Fruit fly (Drosophila melanogaster) whole organism, wandering third instar larva: ENCODE measurements around the gene Bruce.

Experiments used
- Abd-B ChIP-seq: fragments of >200 bp; optimal IDR thresholded peaks from 2 replicates; lab custom pipeline; 2017; ENCODE audit warnings: missing biosample characterization, missing genetic modification characterization
- CG32264 ChIP-seq: fragments of 200-800 bp; sonication (Bioruptor generic); optimal IDR thresholded peaks from 2 replicates; lab custom pipeline; 2016; ENCODE audit warnings: missing biosample characterization, missing genetic modification characterization
- CG9705 ChIP-seq: fragments of 200-800 bp; sonication (Bioruptor generic); optimal IDR thresholded peaks from 2 replicates; lab custom pipeline; 2018; ENCODE audit warnings: missing biosample characterization, mild to moderate bottlenecking, missing genetic modification characterization
- CrebA ChIP-seq: fragments of 200-800 bp; sonication (Bioruptor generic); optimal IDR thresholded peaks from 2 replicates; lab custom pipeline; 2016; ENCODE audit warnings: missing biosample characterization, mild to moderate bottlenecking, missing genetic modification characterization, borderline replicate concordance
- Dfd ChIP-seq: fragments of >200 bp; optimal IDR thresholded peaks from 2 replicates; lab custom pipeline; 2017; ENCODE audit warnings: missing biosample characterization, missing genetic modification characterization
- Dif ChIP-seq: fragments of 200-275, 200-300 bp; sonication (Bioruptor generic); optimal IDR thresholded peaks from 2 replicates; lab custom pipeline; 2018; ENCODE audit warnings: missing biosample characterization, missing genetic modification characterization; ENCODE audit not compliant: partially characterized antibody
- GATAd ChIP-seq: sonication (Bioruptor generic); optimal IDR thresholded peaks from 2 replicates; lab custom pipeline; 2016; ENCODE audit warnings: missing biosample characterization, missing genetic modification characterization
- HLH106 ChIP-seq: fragments of 200-800 bp; optimal IDR thresholded peaks from 3 replicates; lab custom pipeline; 2019; ENCODE audit warnings: missing biosample characterization, mild to moderate bottlenecking, missing genetic modification characterization, moderate library complexity
- Hnf4 ChIP-seq: fragments of 200-800 bp; sonication (Bioruptor generic); optimal IDR thresholded peaks from 2 replicates; lab custom pipeline; 2016; ENCODE audit warnings: missing biosample characterization, mild to moderate bottlenecking, missing genetic modification characterization
- Hr78 ChIP-seq: fragments of >200 bp; optimal IDR thresholded peaks from 2 replicates; lab custom pipeline; 2017; ENCODE audit warnings: missing biosample characterization, missing genetic modification characterization
- Hr83 ChIP-seq: fragments of 200-300 bp; sonication (Bioruptor generic); optimal IDR thresholded peaks from 2 replicates; lab custom pipeline; 2016; ENCODE audit warnings: missing biosample characterization, mild to moderate bottlenecking, missing genetic modification characterization, moderate library complexity; ENCODE audit not compliant: poor library complexity, severe bottlenecking
- Jra ChIP-seq: sonication (Bioruptor generic); optimal IDR thresholded peaks from 2 replicates; lab custom pipeline; 2016; ENCODE audit warnings: missing biosample characterization, missing genetic modification characterization
- Mio ChIP-seq: sonication (Bioruptor generic); optimal IDR thresholded peaks from 2 replicates; lab custom pipeline; 2016; ENCODE audit warnings: missing biosample characterization, missing genetic modification characterization
- Myc ChIP-seq: fragments of >200 bp; optimal IDR thresholded peaks from 2 replicates; lab custom pipeline; 2017
- N ChIP-seq: fragments of >200 bp; optimal IDR thresholded peaks from 2 replicates; lab custom pipeline; 2018; ENCODE audit warnings: missing biosample characterization, missing external identifiers, missing genetic modification characterization
- OdsH ChIP-seq: fragments of 200-800 bp; sonication (Bioruptor generic); optimal IDR thresholded peaks from 2 replicates; lab custom pipeline; 2016; ENCODE audit warnings: missing biosample characterization, mild to moderate bottlenecking, missing genetic modification characterization
- Rel ChIP-seq, 2 experiments: fragments of 200-800 bp; sonication (Bioruptor generic) in 1 of 2; optimal IDR thresholded peaks; 2 replicates in 1 of 2; 3 replicates in 1 of 2; lab custom pipeline; 2016 to 2019; ENCODE audit warnings: mild to moderate bottlenecking in 2 of 2, missing biosample characterization in 2 of 2, missing genetic modification characterization in 2 of 2, moderate library complexity in 1 of 2
- Sp1 ChIP-seq: fragments of 200-800 bp; sonication (Bioruptor generic); optimal IDR thresholded peaks from 3 replicates; lab custom pipeline; 2019; ENCODE audit warnings: missing biosample characterization, mild to moderate bottlenecking, missing genetic modification characterization, moderate library complexity
- Vsx2 ChIP-seq: fragments of 200-300, 225-300 bp; sonication (Bioruptor generic); optimal IDR thresholded peaks from 2 replicates; lab custom pipeline; 2018; ENCODE audit warnings: missing biosample characterization, missing genetic modification characterization; ENCODE audit not compliant: partially characterized antibody
- br ChIP-seq: fragments of 200-800 bp; sonication (Bioruptor generic); optimal IDR thresholded peaks from 2 replicates; lab custom pipeline; 2016; ENCODE audit warnings: missing biosample characterization, missing genetic modification characterization
- brk ChIP-seq: fragments of 200-800 bp; sonication (Bioruptor generic); optimal IDR thresholded peaks from 2 replicates; lab custom pipeline; 2016; ENCODE audit warnings: missing biosample characterization, mild to moderate bottlenecking, missing genetic modification characterization
- dl ChIP-seq, 2 experiments: fragments of 175-275, 200-275 bp in 1 of 2; fragments of 200-275 bp in 1 of 2; sonication (Bioruptor generic); optimal IDR thresholded peaks; lab custom pipeline; 2018; ENCODE audit warnings: mild to moderate bottlenecking in 2 of 2, missing biosample characterization in 2 of 2, missing genetic modification characterization in 2 of 2, moderate library complexity in 2 of 2; ENCODE audit not compliant: partially characterized antibody in 2 of 2, insufficient read depth in 1 of 2
- dmrt93B ChIP-seq: fragments of 200-800 bp; sonication (Bioruptor generic); optimal IDR thresholded peaks from 2 replicates; lab custom pipeline; 2018; ENCODE audit warnings: missing biosample characterization, mild to moderate bottlenecking, missing genetic modification characterization
- dsf ChIP-seq: sonication (Bioruptor generic); optimal IDR thresholded peaks from 2 replicates; lab custom pipeline; 2016; ENCODE audit warnings: missing biosample characterization, missing genetic modification characterization, borderline replicate concordance
- ey ChIP-seq: fragments of 200-800 bp; sonication (Bioruptor generic); optimal IDR thresholded peaks from 2 replicates; lab custom pipeline; 2016; ENCODE audit warnings: missing biosample characterization, missing genetic modification characterization
- foxo ChIP-seq, 2 experiments: fragments of 200-800 bp; sonication (Bioruptor generic); optimal IDR thresholded peaks; 2 replicates in 1 of 2; 3 replicates in 1 of 2; lab custom pipeline; 2016 to 2017; ENCODE audit warnings: missing biosample characterization in 2 of 2, missing genetic modification characterization in 2 of 2
- fru ChIP-seq: fragments of 200-800 bp; sonication (Bioruptor generic); optimal IDR thresholded peaks from 3 replicates; lab custom pipeline; 2016; ENCODE audit warnings: missing biosample characterization, mild to moderate bottlenecking, missing genetic modification characterization
- h ChIP-seq: fragments of 200-800 bp; sonication (Bioruptor generic); optimal IDR thresholded peaks from 3 replicates; lab custom pipeline; 2016; ENCODE audit warnings: missing biosample characterization, mild to moderate bottlenecking, missing genetic modification characterization
- jim ChIP-seq: fragments of 175-275, 200-325 bp; sonication (Bioruptor generic); optimal IDR thresholded peaks from 2 replicates; lab custom pipeline; 2016; ENCODE audit warnings: missing biosample characterization, mild to moderate bottlenecking, missing genetic modification characterization
- lola ChIP-seq: fragments of >200 bp; optimal IDR thresholded peaks from 2 replicates; lab custom pipeline; 2017; ENCODE audit warnings: missing biosample characterization, missing genetic modification characterization
- pan ChIP-seq: fragments of >200 bp; optimal IDR thresholded peaks from 2 replicates; lab custom pipeline; 2017
- psq ChIP-seq: fragments of 200-800 bp; sonication (Bioruptor generic); optimal IDR thresholded peaks from 3 replicates; lab custom pipeline; 2017; ENCODE audit warnings: missing biosample characterization, mild to moderate bottlenecking, missing genetic modification characterization, moderate library complexity
- rgr ChIP-seq: fragments of 200-800 bp; sonication (Bioruptor generic); optimal IDR thresholded peaks from 3 replicates; lab custom pipeline; 2016; ENCODE audit warnings: missing biosample characterization, mild to moderate bottlenecking, missing genetic modification characterization
- sage ChIP-seq: fragments of 200-800 bp; sonication (Bioruptor generic); optimal IDR thresholded peaks from 2 replicates; lab custom pipeline; 2016; ENCODE audit warnings: missing biosample characterization, mild to moderate bottlenecking, missing genetic modification characterization
- sv ChIP-seq: fragments of 200-800 bp; sonication (Bioruptor generic); optimal IDR thresholded peaks from 3 replicates; lab custom pipeline; 2016; ENCODE audit warnings: missing biosample characterization, missing genetic modification characterization
- tai ChIP-seq: sonication (Bioruptor generic); optimal IDR thresholded peaks from 2 replicates; lab custom pipeline; 2016; ENCODE audit warnings: missing biosample characterization, missing genetic modification characterization
- usp ChIP-seq: fragments of >200 bp; optimal IDR thresholded peaks from 2 replicates; lab custom pipeline; 2017; ENCODE audit warnings: missing biosample characterization, missing genetic modification characterization
- woc ChIP-seq: sonication (Bioruptor generic); optimal IDR thresholded peaks from 2 replicates; lab custom pipeline; 2016; ENCODE audit warnings: missing biosample characterization, mild to moderate bottlenecking, missing genetic modification characterization

Gene Bruce

DNA sequence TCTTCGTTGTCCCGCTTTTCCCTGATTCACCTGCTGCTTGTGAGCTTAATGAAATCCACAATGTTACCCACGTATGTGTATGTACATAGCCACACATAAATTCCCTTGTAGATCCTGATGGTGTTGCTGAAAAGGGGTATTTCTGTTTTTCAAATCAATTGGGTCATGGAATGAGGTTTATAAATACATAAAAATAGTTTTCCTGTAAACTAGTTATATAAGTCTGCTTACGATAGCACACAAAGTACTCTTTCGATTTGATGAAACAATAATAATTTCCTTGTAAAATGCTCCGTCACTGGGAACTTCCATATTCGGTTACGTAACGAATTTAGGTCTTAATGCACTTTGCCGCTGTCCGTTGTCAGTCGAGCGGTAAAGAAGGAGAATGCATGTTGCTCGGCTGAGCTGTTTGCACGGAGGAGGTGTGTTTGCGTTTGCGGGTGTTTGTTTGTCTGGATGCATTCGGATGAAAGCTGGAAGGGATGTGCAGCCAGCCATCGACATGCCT is 61.2 kb downstream of the Bruce start:
- TF ChIP-seq dmrt93B (no peak), br (GFP tag; lab: Kevin White, UChicago) (no peak), Jra (no peak), dl (GFP tag; optimal IDR thresholded peaks at IDR 0.05; lab: Kevin White, UChicago; ENCODE audit: insufficient read depth in 1 of 2, partially characterized antibody in 2 of 2) (no peak), CG9705 (GFP tag; lab: Kevin White, UChicago) (no peak), jim (GFP tag; lab: Kevin White, UChicago) (no peak)
- TF ChIP-seq, all 38 proteins: peak for 0

DNA sequence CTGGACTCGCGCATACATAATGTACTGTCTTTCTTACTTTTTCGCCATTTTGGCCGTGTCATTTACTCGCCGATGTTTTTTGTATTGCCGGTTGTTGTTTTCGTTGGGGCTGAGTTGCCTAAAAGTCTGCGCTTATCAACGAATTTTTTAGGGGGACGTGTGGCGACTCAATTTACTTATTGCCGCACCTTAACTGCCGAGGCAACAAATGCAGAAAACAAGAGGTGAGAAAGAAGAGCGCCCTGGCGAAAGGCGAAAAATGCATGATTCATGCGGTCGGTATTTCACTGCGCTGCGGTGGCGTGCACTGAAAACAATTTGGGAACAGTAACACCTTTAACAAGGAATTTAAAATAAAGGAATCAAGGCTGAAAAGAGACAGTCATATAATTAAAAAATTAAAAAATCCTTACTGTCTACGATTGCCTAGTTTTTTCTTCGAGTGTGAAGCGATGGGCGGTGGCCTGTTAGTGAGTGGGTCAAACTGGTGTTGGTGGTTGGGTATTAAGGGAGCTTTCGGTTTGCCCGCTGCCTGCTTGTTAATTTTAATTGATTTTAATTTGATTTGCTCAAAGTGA is 62.2 kb downstream of the Bruce start:
- TF ChIP-seq h (GFP tag; lab: Kevin White, UChicago) (peak; percentile 91), Hr78 (no peak), sage (GFP tag; lab: Kevin White, UChicago) (peak; percentile 72), brk (GFP tag; lab: Kevin White, UChicago) (peak; percentile 37), Sp1 (GFP tag; lab: Kevin White, UChicago) (peak; percentile 71), CG32264 (GFP tag; lab: Kevin White, UChicago) (peak; percentile 67), Myc (lab: Kevin White, UChicago) (no peak), lola (GFP tag; lab: Kevin White, UChicago) (no peak), Dfd (no peak), psq (GFP tag; lab: Kevin White, UChicago) (peak; percentile 57), CG9705 (GFP tag; lab: Kevin White, UChicago) (peak; percentile 31), dsf (GFP tag; lab: Kevin White, UChicago) (peak; percentile 18), Jra (peak; percentile 67), OdsH (GFP tag; lab: Kevin White, UChicago) (peak; percentile 76), Mio (GFP tag; lab: Kevin White, UChicago) (no peak), rgr (GFP tag; lab: Kevin White, UChicago) (peak; percentile 87), fru (GFP tag; lab: Kevin White, UChicago) (peak; percentile 83), Rel (GFP tag; optimal IDR thresholded peaks at IDR 0.05; lab: Kevin White, UChicago) (no peak), Rel (tag; optimal IDR thresholded peaks at IDR 0.05; lab: Kevin White, UChicago) (no peak), Vsx2 (GFP tag; lab: Kevin White, UChicago) (no peak), Abd-B (no peak), CrebA (GFP tag; lab: Kevin White, UChicago) (peak; percentile 9), jim (GFP tag; lab: Kevin White, UChicago) (no peak), dl (GFP tag; optimal IDR thresholded peaks at IDR 0.05; lab: Kevin White, UChicago; ENCODE audit: insufficient read depth in 1 of 2, partially characterized antibody in 2 of 2) (no peak), Hr83 (peak; percentile 52), Hnf4 (GFP tag; lab: Kevin White, UChicago) (peak; percentile 67), HLH106 (peak; percentile 85), dmrt93B (peak; percentile 70), tai (GFP tag; lab: Kevin White, UChicago) (no peak), foxo (GFP tag; optimal IDR thresholded peaks at IDR 0.05; lab: Kevin White, UChicago) (peak in 1 of 2 experiments; percentile 84), pan (lab: Kevin White, UChicago) (no peak), usp (GFP tag; lab: Kevin White, UChicago) (no peak), N (no peak), ey (GFP tag; lab: Kevin White, UChicago) (peak; percentile 80), GATAd (peak; percentile 39), br (GFP tag; lab: Kevin White, UChicago) (peak; percentile 91), woc (GFP tag; lab: Kevin White, UChicago) (peak; percentile 20), Dif (GFP tag; lab: Kevin White, UChicago) (no peak), sv (GFP tag; lab: Kevin White, UChicago) (no peak)
